Worm (Caenorhabditis elegans) whole organism, L2 larva: ENCODE data around the gene fbxa-66.

ENCODE experiments used
- C34F6.9 ChIP-seq: fragments of 150-350 bp; optimal IDR thresholded peaks from 2 replicates; lab custom pipeline; 2014; ENCODE audit warnings: missing biosample characterization, missing genetic modification characterization
- Y55F3AM.14 ChIP-seq: fragments of 200-800 bp; sonication (Bioruptor generic); optimal IDR thresholded peaks from 2 replicates; lab custom pipeline; 2018; ENCODE audit warnings: mild to moderate bottlenecking, missing genetic modification characterization, missing compliant biosample characterization
- aly-2 ChIP-seq: fragments of 150-350 bp; optimal IDR thresholded peaks from 2 replicates; lab custom pipeline; 2014; ENCODE audit warnings: missing biosample characterization, missing genetic modification characterization
- ceh-16 ChIP-seq: fragments of 150-350 bp; optimal IDR thresholded peaks from 2 replicates; lab custom pipeline; 2014; ENCODE audit warnings: missing biosample characterization, missing genetic modification characterization
- ceh-82 ChIP-seq: fragments of 150-350 bp; optimal IDR thresholded peaks from 2 replicates; lab custom pipeline; 2014; ENCODE audit warnings: missing biosample characterization, missing genetic modification characterization
- crh-2 ChIP-seq: sonication (generic microtip); optimal IDR thresholded peaks from 2 replicates; lab custom pipeline; 2017; ENCODE audit warnings: missing biosample characterization, missing genetic modification characterization
- dmd-4 ChIP-seq: sonication (generic microtip); optimal IDR thresholded peaks from 2 replicates; lab custom pipeline; 2017; ENCODE audit warnings: missing biosample characterization, missing genetic modification characterization
- elt-1 ChIP-seq: fragments of 150-350 bp; optimal IDR thresholded peaks from 2 replicates; lab custom pipeline; 2014; ENCODE audit warnings: missing biosample characterization, missing genetic modification characterization
- elt-3 ChIP-seq: sonication (generic microtip); optimal IDR thresholded peaks from 2 replicates; lab custom pipeline; 2017; ENCODE audit warnings: missing biosample characterization, missing genetic modification characterization
- fos-1 ChIP-seq: fragments of 150-350 bp; optimal IDR thresholded peaks from 2 replicates; lab custom pipeline; 2014; ENCODE audit warnings: missing biosample characterization, missing genetic modification characterization
- lin-11 ChIP-seq: fragments of 150-350 bp; sonication (generic microtip); optimal IDR thresholded peaks from 2 replicates; lab custom pipeline; 2014; ENCODE audit warnings: missing biosample characterization, missing genetic modification characterization, inconsistent platforms, mixed read lengths
- lin-13 ChIP-seq: fragments of 150-350 bp; optimal IDR thresholded peaks from 2 replicates; lab custom pipeline; 2014; ENCODE audit warnings: missing biosample characterization, missing genetic modification reagents, missing genetic modification characterization
- lin-39 ChIP-seq: fragments of 150-350 bp; optimal IDR thresholded peaks from 2 replicates; lab custom pipeline; 2014; ENCODE audit warnings: missing biosample characterization, missing genetic modification reagents, missing genetic modification characterization
- mbf-1 ChIP-seq: sonication (generic microtip); optimal IDR thresholded peaks from 2 replicates; lab custom pipeline; 2017; ENCODE audit warnings: missing biosample characterization, missing genetic modification characterization
- nhr-11 ChIP-seq: fragments of 150-350 bp; optimal IDR thresholded peaks from 2 replicates; lab custom pipeline; 2014; ENCODE audit warnings: missing biosample characterization, missing genetic modification characterization
- nhr-12 ChIP-seq: fragments of 150-350 bp; optimal IDR thresholded peaks from 2 replicates; lab custom pipeline; 2014; ENCODE audit warnings: missing biosample characterization, missing genetic modification characterization
- nhr-129 ChIP-seq: fragments of 150-350 bp; optimal IDR thresholded peaks from 2 replicates; lab custom pipeline; 2014; ENCODE audit warnings: missing biosample characterization, missing genetic modification characterization
- nhr-21 ChIP-seq: fragments of 150-350 bp; optimal IDR thresholded peaks from 2 replicates; lab custom pipeline; 2014; ENCODE audit warnings: missing biosample characterization, missing genetic modification characterization
- nhr-237 ChIP-seq: fragments of 150-350 bp; optimal IDR thresholded peaks from 2 replicates; lab custom pipeline; 2014; ENCODE audit warnings: missing biosample characterization, missing genetic modification characterization
- nhr-25 ChIP-seq: fragments of 150-350 bp; sonication (generic microtip); optimal IDR thresholded peaks from 3 replicates; lab custom pipeline; 2014; ENCODE audit warnings: missing biosample characterization, missing genetic modification characterization
- nhr-6 ChIP-seq: fragments of 150-350 bp; optimal IDR thresholded peaks from 2 replicates; lab custom pipeline; 2014; ENCODE audit warnings: missing biosample characterization, missing genetic modification characterization
- nhr-77 ChIP-seq: fragments of 150-350 bp; optimal IDR thresholded peaks from 2 replicates; lab custom pipeline; 2014; ENCODE audit warnings: missing biosample characterization, missing genetic modification characterization
- peb-1 ChIP-seq: fragments of 150-350 bp; optimal IDR thresholded peaks from 2 replicates; lab custom pipeline; 2014; ENCODE audit warnings: missing biosample characterization, missing genetic modification characterization
- skn-1 ChIP-seq: sonication (generic microtip); optimal IDR thresholded peaks from 2 replicates; lab custom pipeline; 2017; ENCODE audit warnings: missing biosample characterization, missing genetic modification characterization
- sma-3 ChIP-seq: sonication (generic microtip); optimal IDR thresholded peaks from 2 replicates; lab custom pipeline; 2016; ENCODE audit warnings: missing genetic modification reagents, missing genetic modification characterization, missing compliant biosample characterization
- sma-9 ChIP-seq, 2 experiments: fragments of 150-350 bp in 1 of 2; sonication (generic microtip) in 1 of 2; optimal IDR thresholded peaks; 2 replicates each; lab custom pipeline; 2014 to 2016; ENCODE audit warnings: missing genetic modification characterization in 2 of 2, mild to moderate bottlenecking in 1 of 2, missing biosample characterization in 1 of 2, missing compliant biosample characterization in 1 of 2, missing genetic modification reagents in 1 of 2, moderate library complexity in 1 of 2
- snpc-4 ChIP-seq: fragments of 150-350 bp; optimal IDR thresholded peaks from 2 replicates; lab custom pipeline; 2014; ENCODE audit warnings: missing biosample characterization, missing genetic modification characterization
- unc-39 ChIP-seq: fragments of 150-350 bp; optimal IDR thresholded peaks from 2 replicates; lab custom pipeline; 2014; ENCODE audit warnings: missing biosample characterization, missing genetic modification characterization
- ztf-1 ChIP-seq: fragments of 200-800 bp; sonication (Bioruptor generic); conservative IDR thresholded peaks from 2 replicates; pipeline ENCODE4 v1.3.6; 2022; ENCODE audit warnings: missing genetic modification characterization, missing compliant biosample characterization
- ztf-11 ChIP-seq: sonication (generic microtip); optimal IDR thresholded peaks from 2 replicates; lab custom pipeline; 2017; ENCODE audit warnings: missing biosample characterization, missing genetic modification characterization
- ztf-4 ChIP-seq: fragments of 150-350 bp; optimal IDR thresholded peaks from 2 replicates; lab custom pipeline; 2014; ENCODE audit warnings: missing biosample characterization, missing genetic modification characterization

fbxa-66 gene

ce11 chrIII:2280569-2280968 is 33.3 kb downstream of the fbxa-66 start, which contains the start of gene Y54F10BM.22:
Y54F10BM.22 (plus strand) TSS chrIII:2280899.
- TF ChIP-seq lin-39 (tag; lab: Kevin White, UChicago) (no peak), nhr-25 (peak; percentile 60), sma-3 (peak; percentile 59)

ce11 chrIII:2279457-2279856 is 34.4 kb downstream of the fbxa-66 start, which contains the start of gene Y54F10BM.23:
Y54F10BM.23 (minus strand) TSS chrIII:2279557.
- no peak for TF ChIP-seq lin-13 (GFP tag; lab: Kevin White, UChicago)
- TF ChIP-seq elt-3 (tag; lab: Kevin White, UChicago) = no peak
- TF ChIP-seq nhr-77 (tag; lab: Kevin White, UChicago) = no peak
- no peak for TF ChIP-seq C34F6.9 (tag; lab: Kevin White, UChicago)
- no peak for TF ChIP-seq nhr-6 (tag; lab: Kevin White, UChicago)
- no peak for TF ChIP-seq elt-1
- no peak for TF ChIP-seq ztf-1
- TF ChIP-seq Y55F3AM.14 = no peak
- no peak for TF ChIP-seq nhr-237 (tag; lab: Kevin White, UChicago)
- TF ChIP-seq crh-2 (tag; lab: Kevin White, UChicago) = no peak
- TF ChIP-seq nhr-12 (tag; lab: Kevin White, UChicago) = no peak
- TF ChIP-seq nhr-11 = no peak
- no peak for TF ChIP-seq unc-39 (tag; lab: Kevin White, UChicago)
- TF ChIP-seq aly-2 = no peak
- TF ChIP-seq sma-9 (GFP tag; optimal IDR thresholded peaks at IDR 0.05; lab: Kevin White, UChicago) = no peak
- TF ChIP-seq sma-9 (tag; optimal IDR thresholded peaks at IDR 0.05; lab: Kevin White, UChicago) = no peak
- TF ChIP-seq nhr-21 (tag; lab: Kevin White, UChicago) = no peak
- no peak for TF ChIP-seq skn-1 (tag; lab: Kevin White, UChicago)

ce11 chrIII:2276842-2277241 is 37.0 kb downstream of the fbxa-66 start, which contains the start of gene Y54F10BM.21:
Y54F10BM.21 (plus strand) TSS chrIII:2277142.
- TF ChIP-seq snpc-4 (tag; lab: Kevin White, UChicago) = no peak
- no peak for TF ChIP-seq ztf-4 (tag; lab: Kevin White, UChicago)
- TF ChIP-seq lin-11 (tag; lab: Kevin White, UChicago) = no peak
- no peak for TF ChIP-seq aly-2
- no peak for TF ChIP-seq peb-1
- no peak for TF ChIP-seq skn-1 (tag; lab: Kevin White, UChicago)
- TF ChIP-seq ceh-16 (tag; lab: Kevin White, UChicago) = no peak
- no peak for TF ChIP-seq ztf-1
- no peak for TF ChIP-seq nhr-25
- TF ChIP-seq Y55F3AM.14 = no peak
- no peak for TF ChIP-seq nhr-129 (tag; lab: Kevin White, UChicago)
- no peak for TF ChIP-seq ceh-82 (tag; lab: Kevin White, UChicago)
- no peak for TF ChIP-seq ztf-11
- no peak for TF ChIP-seq nhr-77 (tag; lab: Kevin White, UChicago)

ce11 chrIII:2272732-2273131 is 41.1 kb downstream of the fbxa-66 start, which contains the start of gene fbxa-39:
fbxa-39 (plus strand) TSS chrIII:2273032.
- no peak for TF ChIP-seq nhr-129 (tag; lab: Kevin White, UChicago)
- no peak for TF ChIP-seq ceh-16 (tag; lab: Kevin White, UChicago)
- TF ChIP-seq ztf-1 = no peak
- no peak for TF ChIP-seq mbf-1 (tag; lab: Kevin White, UChicago)
- TF ChIP-seq nhr-21 (tag; lab: Kevin White, UChicago) = no peak
- no peak for TF ChIP-seq aly-2

- peak; percentile 48 for TF ChIP-seq fos-1 (tag; lab: Kevin White, UChicago)
- no peak for TF ChIP-seq ztf-4 (tag; lab: Kevin White, UChicago)
These were observed 41.8 kb downstream of the fbxa-66 start, which contains the start of gene fbxa-48 for ce11 chrIII:2272075-2272474. fbxa-48 (minus strand) TSS chrIII:2272175.

ce11 chrIII:2265986-2266701 is 47.7 kb downstream of the fbxa-66 start, which contains the start of gene fbxa-9:
fbxa-9 (plus strand) TSS chrIII:2266651.
- TF ChIP-seq nhr-237 (tag; lab: Kevin White, UChicago) (no peak), fos-1 (tag; lab: Kevin White, UChicago) (peak; percentile 58), dmd-4 (tag; lab: Kevin White, UChicago) (no peak)
